Fruit fly (Drosophila melanogaster): ENCODE measurements around the gene CG4022.

CG4022 gene

dm6 chr3L:9367431-9367867 lies 43.2 kb downstream of the CG4022 start (continued):
- TF ChIP-seq kay (GFP tag; optimal IDR thresholded peaks at IDR 0.05) = no peak
- no peak for TF ChIP-seq sna (GFP tag; IDR thresholded peaks at IDR 0.05; ENCODE audit: partially characterized antibody)
- no peak for TF ChIP-seq CG32767 (GFP tag; IDR thresholded peaks at IDR 0.05)
- TF ChIP-seq sd (tag; optimal IDR thresholded peaks at IDR 0.05) = no peak
- no peak for TF ChIP-seq ci (GFP tag; IDR thresholded peaks at IDR 0.05)
- no peak for TF ChIP-seq CG8765 (GFP tag; IDR thresholded peaks at IDR 0.05)
- TF ChIP-seq gsb (GFP tag; IDR thresholded peaks at IDR 0.05) = no peak
- no peak for TF ChIP-seq Fer3 (tag; optimal IDR thresholded peaks at IDR 0.05)
- no peak for TF ChIP-seq bowl (GFP tag; IDR thresholded peaks at IDR 0.05)
- peak in 1 of 2 experiments; percentile 81 for TF ChIP-seq bsh (GFP tag; optimal IDR thresholded peaks at IDR 0.05)
- no peak for TF ChIP-seq CG5953 (GFP tag; IDR thresholded peaks at IDR 0.05)
- 0 out of 3 replicates have a peak, but pooled peaks have one; percentile 1 for TF ChIP-seq CG14050 (GFP tag; IDR thresholded peaks at IDR 0.05)
- TF ChIP-seq CG4617 (GFP tag; optimal IDR thresholded peaks at IDR 0.05; ENCODE audit: borderline replicate concordance) = peak; percentile 25
- TF ChIP-seq hb (GFP tag; IDR thresholded peaks at IDR 0.05; ENCODE audit: partially characterized antibody) = no peak
- peak; percentile 87 for TF ChIP-seq CG17385 (GFP tag; optimal IDR thresholded peaks at IDR 0.05)
- no peak for TF ChIP-seq CG9437 (GFP tag; optimal IDR thresholded peaks at IDR 0.05)
- TF ChIP-seq Six4 (GFP tag; optimal IDR thresholded peaks at IDR 0.05) = no peak
- no peak for TF ChIP-seq D19A (tag; optimal IDR thresholded peaks at IDR 0.05)
- TF ChIP-seq Ets65A (GFP tag) = no peak
- no peak for TF ChIP-seq row (GFP tag; IDR thresholded peaks at IDR 0.05)
- TF ChIP-seq Side (GFP tag; optimal IDR thresholded peaks at IDR 0.05) = no peak
- no peak for TF ChIP-seq CG33213 (GFP tag; optimal IDR thresholded peaks at IDR 0.05)
- TF ChIP-seq slbo (GFP tag; IDR thresholded peaks at IDR 0.05) = no peak
- TF ChIP-seq Hr39 (optimal IDR thresholded peaks at IDR 0.05) = no peak
- no peak for TF ChIP-seq p53 (GFP tag; optimal IDR thresholded peaks at IDR 0.05)
- no peak for TF ChIP-seq tll (GFP tag; optimal IDR thresholded peaks at IDR 0.05)
- no peak for TF ChIP-seq az2 (GFP tag; optimal IDR thresholded peaks at IDR 0.05)
- no peak for TF ChIP-seq CG4820 (GFP tag; optimal IDR thresholded peaks at IDR 0.05)
- no peak for TF ChIP-seq Atf6 (GFP tag; IDR thresholded peaks at IDR 0.05)
- TF ChIP-seq CTCF (GFP tag; optimal IDR thresholded peaks at IDR 0.05) = no peak
- no peak for TF ChIP-seq jigr1 (GFP tag; IDR thresholded peaks at IDR 0.05)
- no peak for TF ChIP-seq CG17912 (GFP tag; optimal IDR thresholded peaks at IDR 0.05)
- peak; percentile 51; the same call in 1 of the 2 replicates for TF ChIP-seq Drgx (GFP tag; IDR thresholded peaks at IDR 0.05)
- no peak for TF ChIP-seq pan (optimal IDR thresholded peaks at IDR 0.05)
- TF ChIP-seq pan (GFP tag; optimal IDR thresholded peaks at IDR 0.05 in 1 of 2, IDR thresholded peaks at IDR 0.05 in 1 of 2) = no peak
- no peak for TF ChIP-seq Dfd (GFP tag; optimal IDR thresholded peaks at IDR 0.05)
- TF ChIP-seq pum (GFP tag; optimal IDR thresholded peaks at IDR 0.05) = no peak
- TF ChIP-seq CG6765 (GFP tag; optimal IDR thresholded peaks at IDR 0.05) = no peak
- TF ChIP-seq CG10366 (GFP tag; IDR thresholded peaks at IDR 0.05) = no peak
- no peak for TF ChIP-seq sisA (GFP tag; IDR thresholded peaks at IDR 0.05)
- no peak for TF ChIP-seq CG3838 (GFP tag; optimal IDR thresholded peaks at IDR 0.05)
- TF ChIP-seq D (optimal IDR thresholded peaks at IDR 0.05) = no peak
- no peak for TF ChIP-seq D (GFP tag; optimal IDR thresholded peaks at IDR 0.05)
- TF ChIP-seq Optix (GFP tag; IDR thresholded peaks at IDR 0.05) = no peak
- TF ChIP-seq CG42726 (GFP tag; IDR thresholded peaks at IDR 0.05; ENCODE audit: partially characterized antibody) = no peak
- TF ChIP-seq Pdp1 (GFP tag; optimal IDR thresholded peaks at IDR 0.05) = no peak
- TF ChIP-seq CG2875 (GFP tag; optimal IDR thresholded peaks at IDR 0.05) = no peak
- no peak for TF ChIP-seq GATAe (GFP tag; conservative IDR thresholded peaks at IDR 0.05)
- no peak for TF ChIP-seq dan (GFP tag; IDR thresholded peaks at IDR 0.05)
- TF ChIP-seq Oaz (GFP tag; IDR thresholded peaks at IDR 0.05) = no peak
- TF ChIP-seq Blimp-1 (GFP tag; optimal IDR thresholded peaks at IDR 0.05) = no peak
- TF ChIP-seq ERR (GFP tag; optimal IDR thresholded peaks at IDR 0.05) = no peak
- TF ChIP-seq tio (GFP tag; optimal IDR thresholded peaks at IDR 0.05) = no peak
- no peak for TF ChIP-seq PHDP (tag; optimal IDR thresholded peaks at IDR 0.05)

Data from whole organism, embryonic.